Worm (Caenorhabditis elegans) whole organism, L3 larva: Measurements from ENCODE around the gene clu-1.

ENCODE experiments used
- R02D3.7 ChIP-seq: fragments of 150-350 bp; optimal IDR thresholded peaks from 2 replicates; lab custom pipeline; 2014; ENCODE audit warnings: missing biosample characterization, missing genetic modification characterization
- ama-1 ChIP-seq: fragments of 150-350 bp; optimal IDR thresholded peaks from 2 replicates; lab custom pipeline; 2018
- ceh-16 ChIP-seq: sonication (generic microtip); optimal IDR thresholded peaks from 2 replicates; lab custom pipeline; 2017; ENCODE audit warnings: missing biosample characterization, missing genetic modification characterization
- ceh-28 ChIP-seq: fragments of 150-350 bp; optimal IDR thresholded peaks from 2 replicates; lab custom pipeline; 2014; ENCODE audit warnings: missing biosample characterization, missing genetic modification reagents, missing genetic modification characterization
- ceh-82 ChIP-seq: fragments of 150-350 bp; optimal IDR thresholded peaks from 2 replicates; lab custom pipeline; 2014; ENCODE audit warnings: missing biosample characterization, missing genetic modification characterization
- ceh-9 ChIP-seq: sonication (generic microtip); optimal IDR thresholded peaks from 2 replicates; lab custom pipeline; 2018; ENCODE audit warnings: missing biosample characterization, missing genetic modification characterization
- egl-27 ChIP-seq: sonication (generic microtip); optimal IDR thresholded peaks from 4 replicates; lab custom pipeline; 2017; ENCODE audit warnings: missing biosample characterization, missing genetic modification reagents, missing genetic modification characterization
- egl-5 ChIP-seq: fragments of 150-350 bp; optimal IDR thresholded peaks from 2 replicates; lab custom pipeline; 2017; ENCODE audit warnings: missing biosample characterization, missing genetic modification reagents, missing genetic modification characterization, inconsistent platforms
- elt-1 ChIP-seq: fragments of 150-350 bp; optimal IDR thresholded peaks from 2 replicates; lab custom pipeline; 2014; ENCODE audit warnings: missing biosample characterization, missing genetic modification characterization
- elt-2 ChIP-seq: sonication (generic microtip); optimal IDR thresholded peaks from 2 replicates; lab custom pipeline; 2016; ENCODE audit warnings: missing genetic modification reagents, mild to moderate bottlenecking, missing genetic modification characterization, missing compliant biosample characterization
- elt-3 ChIP-seq, 3 experiments: fragments of 150-350 bp in 1 of 3; sonication (generic microtip) in 2 of 3; optimal IDR thresholded peaks; 2 replicates in 2 of 3; 4 replicates in 1 of 3; lab custom pipeline; 2014 to 2017; ENCODE audit warnings: missing biosample characterization in 3 of 3, missing genetic modification characterization in 3 of 3
- fkh-10 ChIP-seq: sonication (generic microtip); optimal IDR thresholded peaks from 2 replicates; lab custom pipeline; 2017; ENCODE audit warnings: missing biosample characterization, missing genetic modification reagents, missing genetic modification characterization
- fkh-2 ChIP-seq: fragments of 150-350 bp; optimal IDR thresholded peaks from 2 replicates; lab custom pipeline; 2014; ENCODE audit warnings: missing biosample characterization, missing genetic modification reagents, missing genetic modification characterization
- fos-1 ChIP-seq: fragments of 150-350 bp; optimal IDR thresholded peaks from 2 replicates; lab custom pipeline; 2014; ENCODE audit warnings: missing biosample characterization, missing genetic modification characterization
- hmg-11 ChIP-seq: sonication (generic microtip); optimal IDR thresholded peaks from 2 replicates; lab custom pipeline; 2016; ENCODE audit warnings: missing genetic modification characterization, missing compliant biosample characterization
- lin-15B ChIP-seq: fragments of 150-350 bp; optimal IDR thresholded peaks from 2 replicates; lab custom pipeline; 2014; ENCODE audit warnings: missing biosample characterization, missing genetic modification characterization
- lin-39 ChIP-seq: fragments of 150-350 bp; optimal IDR thresholded peaks from 2 replicates; lab custom pipeline; 2018; ENCODE audit warnings: missing biosample characterization, missing genetic modification reagents, missing genetic modification characterization
- lsy-12 ChIP-seq: sonication (generic microtip); optimal IDR thresholded peaks from 2 replicates; lab custom pipeline; 2016; ENCODE audit warnings: mild to moderate bottlenecking, missing genetic modification characterization, missing compliant biosample characterization
- mml-1 ChIP-seq: fragments of 150-350 bp; sonication (generic microtip); optimal IDR thresholded peaks from 3 replicates; lab custom pipeline; 2014; ENCODE audit warnings: missing biosample characterization, missing genetic modification characterization
- nfya-1 ChIP-seq: sonication (generic microtip); optimal IDR thresholded peaks from 2 replicates; lab custom pipeline; 2017; ENCODE audit warnings: missing genetic modification characterization, mild to moderate bottlenecking, missing compliant biosample characterization, antibody characterized with exemption, moderate library complexity; ENCODE audit not compliant: insufficient read depth
- nhr-12 ChIP-seq: fragments of 150-350 bp; optimal IDR thresholded peaks from 2 replicates; lab custom pipeline; 2014; ENCODE audit warnings: missing biosample characterization, missing genetic modification characterization
- nhr-23 ChIP-seq: fragments of 150-350 bp; optimal IDR thresholded peaks from 2 replicates; lab custom pipeline; 2014; ENCODE audit warnings: missing biosample characterization, missing genetic modification reagents, missing genetic modification characterization
- nhr-237 ChIP-seq: fragments of 150-350 bp; optimal IDR thresholded peaks from 2 replicates; lab custom pipeline; 2014; ENCODE audit warnings: missing biosample characterization, missing genetic modification characterization
- nhr-28 ChIP-seq: fragments of 150-350 bp; optimal IDR thresholded peaks from 2 replicates; lab custom pipeline; 2014; ENCODE audit warnings: missing biosample characterization, missing genetic modification characterization
- nhr-67 ChIP-seq: fragments of 150-350 bp; optimal IDR thresholded peaks from 2 replicates; lab custom pipeline; 2014; ENCODE audit warnings: missing biosample characterization, missing genetic modification characterization
- nhr-76 ChIP-seq: fragments of 150-350 bp; sonication (generic microtip); optimal IDR thresholded peaks from 5 replicates; lab custom pipeline; 2014; ENCODE audit warnings: missing biosample characterization, missing genetic modification characterization
- nhr-77 ChIP-seq: fragments of 150-350 bp; optimal IDR thresholded peaks from 2 replicates; lab custom pipeline; 2014; ENCODE audit warnings: missing biosample characterization, missing genetic modification characterization
- pha-4 ChIP-seq: fragments of 150-350 bp; optimal IDR thresholded peaks from 2 replicates; lab custom pipeline; 2014; ENCODE audit warnings: missing biosample characterization, missing genetic modification reagents, missing genetic modification characterization
- sea-2 ChIP-seq: fragments of 150-350 bp; sonication (generic microtip); optimal IDR thresholded peaks from 4 replicates; lab custom pipeline; 2014; ENCODE audit warnings: missing biosample characterization, missing genetic modification reagents, missing genetic modification characterization
- snpc-4 ChIP-seq: fragments of 150-350 bp; optimal IDR thresholded peaks from 2 replicates; lab custom pipeline; 2014; ENCODE audit warnings: missing biosample characterization, missing genetic modification characterization
- tbx-2 ChIP-seq: sonication (generic microtip); optimal IDR thresholded peaks from 2 replicates; lab custom pipeline; 2016; ENCODE audit warnings: mild to moderate bottlenecking, missing genetic modification characterization, missing compliant biosample characterization
- unc-62 ChIP-seq: fragments of 150-350 bp; sonication (generic microtip); optimal IDR thresholded peaks from 4 replicates; lab custom pipeline; 2014; ENCODE audit warnings: missing biosample characterization, missing genetic modification reagents, missing genetic modification characterization
- ztf-11 ChIP-seq: fragments of 150-350 bp; optimal IDR thresholded peaks from 2 replicates; lab custom pipeline; 2014; ENCODE audit warnings: missing biosample characterization, missing genetic modification characterization
- ztf-4 ChIP-seq: fragments of 150-350 bp; optimal IDR thresholded peaks from 2 replicates; lab custom pipeline; 2014; ENCODE audit warnings: missing biosample characterization, missing genetic modification characterization

Gene clu-1

DNA sequence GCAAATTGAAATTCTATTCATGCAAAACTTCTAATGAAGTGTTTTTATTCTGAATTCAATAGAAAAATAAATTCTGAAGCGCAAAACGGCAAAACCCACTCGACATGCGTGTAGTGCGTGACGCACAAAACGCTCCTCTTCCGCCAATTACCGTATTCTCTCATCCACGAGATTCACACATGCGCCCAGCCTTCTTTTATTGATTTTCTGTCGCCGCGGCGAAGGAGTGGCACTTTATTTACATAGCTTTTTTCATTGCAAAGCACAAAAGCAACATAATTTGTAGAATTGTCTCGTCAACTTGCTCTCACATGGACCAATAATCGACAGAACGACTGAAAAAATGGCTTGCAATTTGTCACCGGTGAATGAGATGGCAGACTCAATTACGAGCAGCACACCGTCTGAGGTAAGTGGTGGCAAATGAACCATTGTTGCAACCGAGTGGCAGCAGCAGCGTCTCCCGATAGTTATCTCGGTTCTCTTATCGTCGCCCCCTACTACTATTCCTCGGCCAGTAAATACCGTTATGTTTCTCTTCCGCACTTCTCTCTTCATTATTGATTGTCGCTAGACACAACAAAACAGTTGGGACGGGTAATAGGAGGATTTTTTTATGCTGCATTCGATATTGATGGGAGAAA is 24.9 kb upstream of the clu-1 start, which contains the start of gene unc-16 (continued):
- no peak for TF ChIP-seq ztf-11
- TF ChIP-seq nhr-77 (tag; lab: Kevin White, UChicago): no peak
- TF ChIP-seq elt-1 (tag; lab: Kevin White, UChicago): no peak
- no peak for TF ChIP-seq ceh-16
- TF ChIP-seq egl-5 (tag; lab: Kevin White, UChicago): peak; percentile 88
- TF ChIP-seq nhr-12: no peak
- TF ChIP-seq nhr-23: peak; percentile 63
- no peak for TF ChIP-seq elt-3 (tag; optimal IDR thresholded peaks at IDR 0.05; lab: Kevin White, UChicago)
- TF ChIP-seq fkh-10 (GFP tag; lab: Kevin White, UChicago): peak; percentile 44
- TF ChIP-seq ama-1 (lab: Kevin White, UChicago): peak; percentile 58
- no peak for TF ChIP-seq nhr-67 (tag; lab: Kevin White, UChicago)

DNA sequence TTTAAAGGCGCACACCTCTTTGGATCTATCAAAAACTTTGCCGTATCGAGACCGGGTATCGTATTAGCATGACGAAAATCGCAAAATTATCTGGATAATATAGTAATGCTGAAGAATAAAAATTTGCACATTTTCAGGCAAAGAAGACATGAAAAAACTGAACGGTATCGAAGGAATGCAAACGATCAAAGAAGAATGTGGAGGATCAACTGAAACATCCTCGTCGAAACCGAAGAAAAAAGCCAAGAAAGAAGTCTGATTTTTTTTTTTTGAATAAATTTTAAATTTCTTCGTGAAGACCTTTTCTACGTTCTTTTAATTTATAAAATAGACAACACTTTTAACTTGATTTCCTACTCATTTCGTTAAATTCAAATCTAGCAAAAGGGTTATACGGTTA is 23.6 kb upstream of the clu-1 start, which contains the start of gene ZK1098.12:
Gene ZK1098.12 (plus strand): TSS at position 301 of the 400 bp plus-strand sequence.
- TF ChIP-seq lin-15B (tag; lab: Kevin White, UChicago) (no peak), snpc-4 (tag; lab: Kevin White, UChicago) (no peak), ceh-16 (no peak), ama-1 (lab: Kevin White, UChicago) (no peak), ceh-28 (no peak), nhr-23 (no peak), elt-3 (tag; optimal IDR thresholded peaks at IDR 0.05; lab: Kevin White, UChicago) (no peak), elt-1 (tag; lab: Kevin White, UChicago) (no peak), fos-1 (no peak), lin-39 (tag; lab: Kevin White, UChicago) (no peak), sea-2 (GFP tag; lab: Kevin White, UChicago) (no peak), lsy-12 (tag; lab: Kevin White, UChicago) (no peak), ztf-4 (tag; lab: Kevin White, UChicago) (no peak), nhr-237 (tag; lab: Kevin White, UChicago) (no peak), ceh-82 (tag; lab: Kevin White, UChicago) (no peak)
- TF ChIP-seq, all 47 proteins: peak for 0

DNA sequence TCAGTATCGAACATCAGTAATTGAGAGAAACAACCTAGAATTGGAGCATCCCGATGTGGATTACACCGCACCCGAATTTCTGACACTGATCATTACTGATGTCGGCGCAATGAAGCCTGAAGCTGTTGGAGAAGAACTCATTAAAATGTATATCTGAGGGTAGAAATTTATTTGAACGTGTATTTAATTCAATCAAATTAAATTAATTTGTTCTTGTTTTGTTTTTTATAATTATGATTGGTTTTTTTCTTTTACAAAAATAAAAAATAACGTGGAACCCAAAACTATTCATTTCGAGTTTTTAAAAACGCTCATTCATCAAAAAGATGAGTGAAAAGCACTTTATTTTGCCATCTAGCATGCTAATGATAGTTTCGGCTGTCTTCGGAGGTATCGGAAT is 22.9 kb upstream of the clu-1 start, which contains the start of gene ZK1098.9:
Gene ZK1098.9 (plus strand): TSS at position 301 of the 400 bp plus-strand sequence.
- no peak for TF ChIP-seq ztf-4 (tag; lab: Kevin White, UChicago)
- no peak for TF ChIP-seq mml-1 (tag; lab: Kevin White, UChicago)
- no peak for TF ChIP-seq sea-2 (GFP tag; lab: Kevin White, UChicago)
- no peak for TF ChIP-seq lin-15B (tag; lab: Kevin White, UChicago)
- no peak for TF ChIP-seq nhr-12
- no peak for TF ChIP-seq nhr-77 (tag; lab: Kevin White, UChicago)
- TF ChIP-seq ceh-9 (tag; lab: Kevin White, UChicago): no peak
- TF ChIP-seq lsy-12 (tag; lab: Kevin White, UChicago): no peak
- TF ChIP-seq elt-2 (tag; lab: Kevin White, UChicago): no peak
- no peak for TF ChIP-seq nfya-1 (tag; lab: Kevin White, UChicago)
- no peak for TF ChIP-seq egl-27 (tag; lab: Kevin White, UChicago)
- TF ChIP-seq nhr-76: no peak
- TF ChIP-seq egl-5 (tag; lab: Kevin White, UChicago): no peak
- TF ChIP-seq ceh-28: no peak
- no peak for TF ChIP-seq tbx-2 (tag; lab: Kevin White, UChicago)
- TF ChIP-seq fkh-2 (tag; lab: Kevin White, UChicago): no peak
- no peak for TF ChIP-seq unc-62 (GFP tag; lab: Kevin White, UChicago)
- no peak for TF ChIP-seq R02D3.7 (tag; lab: Kevin White, UChicago)

DNA sequence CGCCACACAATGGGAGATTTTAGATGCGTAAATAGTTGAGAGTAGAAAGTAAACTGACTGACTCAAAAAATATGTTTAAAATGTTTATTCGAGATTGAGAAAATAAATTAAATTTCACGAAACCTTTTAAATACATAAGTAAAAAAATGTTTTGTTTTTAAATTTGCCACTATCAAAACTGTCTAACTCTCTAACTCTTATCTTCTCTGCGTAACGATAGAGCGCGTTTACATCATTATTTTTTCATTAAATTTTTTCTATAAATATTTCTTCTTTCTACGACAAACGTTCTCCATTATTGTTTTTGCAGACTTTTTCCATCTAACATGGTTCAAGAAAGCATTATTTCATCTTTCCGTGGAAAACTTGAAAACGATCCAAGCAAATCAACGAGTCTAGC is 21.6 kb upstream of the clu-1 start, which contains the start of gene eif-2Balpha:
Gene eif-2Balpha (plus strand): TSS at position 304 of the 400 bp plus-strand sequence.
- peak; percentile 6 for TF ChIP-seq hmg-11 (tag; lab: Kevin White, UChicago)
- TF ChIP-seq tbx-2 (tag; lab: Kevin White, UChicago): no peak
- peak; percentile 32 for TF ChIP-seq nfya-1 (tag; lab: Kevin White, UChicago)
- no peak for TF ChIP-seq nhr-28 (tag; lab: Kevin White, UChicago)
- no peak for TF ChIP-seq ztf-11
- TF ChIP-seq snpc-4 (tag; lab: Kevin White, UChicago): peak; percentile 8
- TF ChIP-seq pha-4 (tag; lab: Kevin White, UChicago): peak; percentile 86
- TF ChIP-seq nhr-23: peak; percentile 26
- TF ChIP-seq lin-15B (tag; lab: Kevin White, UChicago): peak; percentile 58
- peak; percentile 9 for TF ChIP-seq elt-2 (tag; lab: Kevin White, UChicago)
